Fruit fly (Drosophila melanogaster) whole organism, embryonic: ENCODE results near the gene CG12239.

ENCODE experiments used
- B-H2 ChIP-seq: fragments of 200-800 bp; sonication (Bioruptor generic); optimal IDR thresholded peaks from 2 replicates; lab custom pipeline; 2018; ENCODE audit warnings: missing biosample characterization, mild to moderate bottlenecking, missing genetic modification characterization
- CG10462 ChIP-seq: fragments of 200-800 bp; sonication (Bioruptor generic); optimal IDR thresholded peaks from 2 replicates; lab custom pipeline; 2016; ENCODE audit warnings: missing biosample characterization, missing genetic modification characterization
- CG10959 ChIP-seq: fragments of 200-800 bp; sonication (Bioruptor generic); IDR thresholded peaks from 2 replicates; pipeline ENCODE4 v1.3.6; 2022; ENCODE audit warnings: missing biosample characterization, missing genetic modification characterization
- CG13894 ChIP-seq: fragments of 200-800 bp; sonication (Bioruptor generic); optimal IDR thresholded peaks from 3 replicates; lab custom pipeline; 2018; ENCODE audit warnings: missing biosample characterization, mild to moderate bottlenecking, missing genetic modification characterization, moderate library complexity
- CG16863 ChIP-seq: fragments of 200-800 bp; sonication (Bioruptor generic); optimal IDR thresholded peaks from 3 replicates; lab custom pipeline; 2016; ENCODE audit warnings: missing biosample characterization, missing genetic modification characterization
- CG17186 ChIP-seq: fragments of 200-800 bp; sonication (Bioruptor generic); optimal IDR thresholded peaks from 3 replicates; lab custom pipeline; 2017; ENCODE audit warnings: missing biosample characterization, missing genetic modification reagents, missing genetic modification characterization
- CG17612 ChIP-seq: fragments of 200-800 bp; sonication (Bioruptor generic); IDR thresholded peaks from 2 replicates; pipeline ENCODE4 v1.3.6; 2022; ENCODE audit warnings: missing biosample characterization, missing genetic modification characterization
- CG17912 ChIP-seq: fragments of 200-800 bp; sonication (Bioruptor generic); optimal IDR thresholded peaks from 2 replicates; lab custom pipeline; 2018; ENCODE audit warnings: missing biosample characterization, mild to moderate bottlenecking, missing genetic modification characterization
- CG2202 ChIP-seq: fragments of 200-800 bp; sonication (Bioruptor generic); optimal IDR thresholded peaks from 2 replicates; lab custom pipeline; 2018; ENCODE audit warnings: missing biosample characterization, mild to moderate bottlenecking, missing genetic modification characterization
- CG32772 ChIP-seq: fragments of 200-800 bp; sonication (Bioruptor generic); IDR thresholded peaks from 2 replicates; pipeline ENCODE4 v1.3.6; 2022; ENCODE audit warnings: missing biosample characterization, missing genetic modification characterization
- CG4282 ChIP-seq: fragments of 200-800 bp; sonication (Bioruptor generic); optimal IDR thresholded peaks from 2 replicates; lab custom pipeline; 2016; ENCODE audit warnings: missing biosample characterization, missing genetic modification characterization
- CG4617 ChIP-seq: fragments of 200-800 bp; sonication (Bioruptor generic); optimal IDR thresholded peaks from 3 replicates; lab custom pipeline; 2016; ENCODE audit warnings: missing biosample characterization, missing genetic modification characterization, borderline replicate concordance
- CG4730 ChIP-seq: fragments of 200-800 bp; sonication (Bioruptor generic); IDR thresholded peaks from 2 replicates; pipeline ENCODE4 v1.3.6; 2022; ENCODE audit warnings: missing biosample characterization, missing genetic modification characterization
- CG9609 ChIP-seq: fragments of 200-800 bp; sonication (Bioruptor generic); optimal IDR thresholded peaks from 3 replicates; lab custom pipeline; 2016; ENCODE audit warnings: missing biosample characterization, missing genetic modification characterization
- Camta ChIP-seq: fragments of 200-800 bp; sonication (Bioruptor generic); optimal IDR thresholded peaks from 2 replicates; lab custom pipeline; 2016; ENCODE audit warnings: missing biosample characterization, missing genetic modification characterization
- D ChIP-seq, 2 experiments: fragments of 200-800 bp in 1 of 2; fragments of >200 bp in 1 of 2; sonication (Bioruptor generic) in 1 of 2; optimal IDR thresholded peaks; 2 replicates in 1 of 2; 3 replicates in 1 of 2; lab custom pipeline; 2017; ENCODE audit warnings: mild to moderate bottlenecking in 1 of 2, missing biosample characterization in 1 of 2, missing genetic modification characterization in 1 of 2, missing genetic modification reagents in 1 of 2
- Dad ChIP-seq: fragments of 200-800 bp; sonication (Bioruptor generic); optimal IDR thresholded peaks from 3 replicates; lab custom pipeline; 2016; ENCODE audit warnings: missing biosample characterization, missing genetic modification characterization
- Dip2 ChIP-seq: fragments of 200-800 bp; sonication (Bioruptor generic); IDR thresholded peaks from 2 replicates; pipeline ENCODE4 v1.3.6; 2022; ENCODE audit warnings: missing biosample characterization, missing genetic modification characterization
- Dll ChIP-seq: fragments of 200-800 bp; sonication (Bioruptor generic); IDR thresholded peaks from 4 replicates; pipeline ENCODE4 v1.3.6; 2022; ENCODE audit warnings: missing biosample characterization, missing genetic modification characterization; ENCODE audit not compliant: partially characterized antibody
- Doc3 ChIP-seq: fragments of 200-800 bp; sonication (Bioruptor generic); IDR thresholded peaks from 3 replicates; pipeline ENCODE4 v1.3.6; 2022; ENCODE audit warnings: missing biosample characterization, missing genetic modification characterization; ENCODE audit not compliant: partially characterized antibody
- HHEX ChIP-seq: fragments of 200-800 bp; sonication (Bioruptor generic); optimal IDR thresholded peaks from 3 replicates; lab custom pipeline; 2017; ENCODE audit warnings: missing biosample characterization, mild to moderate bottlenecking, missing genetic modification characterization, missing genetic modification reagents
- Hsf ChIP-seq: fragments of 200-800 bp; sonication (Bioruptor generic); optimal IDR thresholded peaks from 3 replicates; lab custom pipeline; 2016; ENCODE audit warnings: missing biosample characterization, missing genetic modification characterization
- NC2α ChIP-seq: fragments of 200-800 bp; sonication (Bioruptor generic); optimal IDR thresholded peaks from 2 replicates; lab custom pipeline; 2016; ENCODE audit warnings: missing biosample characterization, missing genetic modification characterization
- NK7.1 ChIP-seq: fragments of 200-800 bp; sonication (Bioruptor generic); optimal IDR thresholded peaks from 3 replicates; lab custom pipeline; 2016; ENCODE audit warnings: missing biosample characterization, missing genetic modification characterization
- Nf-YC ChIP-seq: fragments of 200-800 bp; optimal IDR thresholded peaks from 3 replicates; lab custom pipeline; 2019; ENCODE audit warnings: missing biosample characterization, mild to moderate bottlenecking, missing genetic modification characterization, moderate library complexity
- Ravus ChIP-seq: fragments of 200-800 bp; sonication (Bioruptor generic); IDR thresholded peaks from 2 replicates; pipeline ENCODE4 v1.3.6; 2022; ENCODE audit warnings: missing biosample characterization, missing genetic modification characterization
- Stat92E ChIP-seq, 3 experiments: fragments of >200 bp in 2 of 3; fragments of 200-800 bp in 1 of 3; sonication (Bioruptor generic) in 1 of 3; optimal IDR thresholded peaks; 2 replicates each; lab custom pipeline; 2017 to 2019; ENCODE audit warnings: missing biosample characterization in 3 of 3, missing genetic modification characterization in 3 of 3, mild to moderate bottlenecking in 1 of 3, moderate library complexity in 1 of 3
- TFAM ChIP-seq: fragments of 200-800 bp; sonication (Bioruptor generic); optimal IDR thresholded peaks from 2 replicates; lab custom pipeline; 2017; ENCODE audit warnings: missing biosample characterization, missing genetic modification characterization, inconsistent platforms
- al ChIP-seq: fragments of 200-800 bp; sonication (Bioruptor generic); IDR thresholded peaks from 2 replicates; pipeline ENCODE4 v1.3.6; 2022; ENCODE audit warnings: missing biosample characterization, missing genetic modification characterization
- fd64A ChIP-seq: fragments of 200-800 bp; sonication (Bioruptor generic); optimal IDR thresholded peaks from 3 replicates; lab custom pipeline; 2018; ENCODE audit warnings: missing biosample characterization, mild to moderate bottlenecking, missing genetic modification characterization
- gfzf ChIP-seq: fragments of 200-800 bp; sonication (Bioruptor generic); optimal IDR thresholded peaks from 2 replicates; lab custom pipeline; 2016; ENCODE audit warnings: missing biosample characterization, mild to moderate bottlenecking, missing genetic modification characterization, moderate library complexity
- gsb ChIP-seq: fragments of 200-800 bp; sonication (Bioruptor generic); IDR thresholded peaks from 2 replicates; pipeline ENCODE4 v1.3.6; 2022; ENCODE audit warnings: missing biosample characterization, missing genetic modification characterization
- inv ChIP-seq: fragments of 200-800 bp; sonication (Bioruptor generic); IDR thresholded peaks from 2 replicates; pipeline ENCODE4 v1.3.6; 2022; ENCODE audit warnings: missing biosample characterization, missing genetic modification characterization; ENCODE audit not compliant: partially characterized antibody
- jing ChIP-seq: fragments of 200-800 bp; sonication (Bioruptor generic); optimal IDR thresholded peaks from 2 replicates; lab custom pipeline; 2018; ENCODE audit warnings: missing biosample characterization, mild to moderate bottlenecking, missing genetic modification characterization
- lov ChIP-seq, 2 experiments: fragments of 200-800 bp in 1 of 2; fragments of >200 bp in 1 of 2; sonication (Bioruptor generic) in 1 of 2; IDR thresholded peaks in 1 of 2; optimal IDR thresholded peaks in 1 of 2; 2 replicates in 1 of 2; 3 replicates in 1 of 2; pipeline versions ENCODE4 v1.3.6 to Lab custom; 2017 to 2022; ENCODE audit warnings: missing biosample characterization in 1 of 2, missing genetic modification characterization in 1 of 2
- maf-S ChIP-seq: fragments of 200-800 bp; sonication (Bioruptor generic); optimal IDR thresholded peaks from 2 replicates; lab custom pipeline; 2016; ENCODE audit warnings: missing biosample characterization, missing genetic modification characterization
- pb ChIP-seq: fragments of 200-800 bp; sonication (Bioruptor generic); optimal IDR thresholded peaks from 3 replicates; lab custom pipeline; 2016; ENCODE audit warnings: missing biosample characterization, missing genetic modification characterization
- pros ChIP-seq: fragments of 200-800 bp; sonication (Bioruptor generic); optimal IDR thresholded peaks from 3 replicates; lab custom pipeline; 2019; ENCODE audit warnings: missing biosample characterization, mild to moderate bottlenecking, missing genetic modification characterization, moderate library complexity
- sd ChIP-seq: fragments of 200-800 bp; sonication (Bioruptor generic); optimal IDR thresholded peaks from 3 replicates; lab custom pipeline; 2018; ENCODE audit warnings: missing biosample characterization, mild to moderate bottlenecking, missing genetic modification characterization, moderate library complexity
- tgo ChIP-seq: fragments of 200-800 bp; sonication (Bioruptor generic); IDR thresholded peaks from 3 replicates; pipeline ENCODE4 v1.3.6; 2022; ENCODE audit warnings: missing biosample characterization, missing genetic modification characterization
- tna ChIP-seq: fragments of 200-800 bp; sonication (Bioruptor generic); IDR thresholded peaks from 2 replicates; pipeline ENCODE4 v1.3.6; 2022; ENCODE audit warnings: missing biosample characterization, missing genetic modification characterization; ENCODE audit not compliant: partially characterized antibody
- tx ChIP-seq: fragments of 200-800 bp; sonication (Bioruptor generic); optimal IDR thresholded peaks from 2 replicates; lab custom pipeline; 2016; ENCODE audit warnings: missing biosample characterization, missing genetic modification characterization
- unpg ChIP-seq: fragments of 200-800 bp; sonication (Bioruptor generic); optimal IDR thresholded peaks from 3 replicates; lab custom pipeline; 2018; ENCODE audit warnings: missing biosample characterization, mild to moderate bottlenecking, missing genetic modification characterization, moderate library complexity
- vfl ChIP-seq: fragments of 200-800 bp; sonication (Bioruptor generic); optimal IDR thresholded peaks from 2 replicates; lab custom pipeline; 2016; ENCODE audit warnings: missing biosample characterization, missing genetic modification characterization
- z ChIP-seq: fragments of 200-800 bp; sonication (Bioruptor generic); IDR thresholded peaks from 3 replicates; pipeline ENCODE4 v1.3.6; 2022; ENCODE audit warnings: missing biosample characterization, missing genetic modification characterization
- zen ChIP-seq: fragments of 200-800 bp; sonication (Bioruptor generic); optimal IDR thresholded peaks from 3 replicates; lab custom pipeline; 2018; ENCODE audit warnings: missing biosample characterization, mild to moderate bottlenecking, missing genetic modification characterization, moderate library complexity

Gene CG12239

dm6 chrX:5754837-5755828 lies 36.8 kb upstream of the CG12239 start, which contains the start of the genes lin-52 and CG15771 (continued):
- TF ChIP-seq HHEX (GFP tag; lab: Kevin White, UChicago): peak; percentile 97
- TF ChIP-seq CG17912 (GFP tag; lab: Kevin White, UChicago): peak; percentile 73
- TF ChIP-seq pb: no peak
- peak; percentile 35 for TF ChIP-seq tx (GFP tag; lab: Kevin White, UChicago)
- peak; percentile 62 for TF ChIP-seq CG17186
- TF ChIP-seq Camta (GFP tag; lab: Kevin White, UChicago): peak; percentile 75
- TF ChIP-seq maf-S (GFP tag; lab: Kevin White, UChicago): peak; percentile 41
- TF ChIP-seq tgo: peak; percentile 96
- TF ChIP-seq Dip2 (GFP tag; lab: Robert Waterston, UW): peak; percentile 72; the same call in 1 of the 2 replicates
- TF ChIP-seq B-H2 (GFP tag; lab: Kevin White, UChicago): peak; percentile 93
- peak; percentile 49 for TF ChIP-seq TFAM
- peak; percentile 95 for TF ChIP-seq CG13894 (tag; lab: Kevin White, UChicago)
- TF ChIP-seq unpg (GFP tag; lab: Kevin White, UChicago): peak; percentile 94
- TF ChIP-seq D (optimal IDR thresholded peaks at IDR 0.05; lab: Kevin White, UChicago): no peak
- TF ChIP-seq D (GFP tag; optimal IDR thresholded peaks at IDR 0.05; lab: Kevin White, UChicago): peak; percentile 94
- no peak for TF ChIP-seq NC2α
- TF ChIP-seq Nf-YC (tag; lab: Kevin White, UChicago): peak; percentile 92
- TF ChIP-seq CG10959: peak; percentile 88
- TF ChIP-seq Stat92E (GFP tag; optimal IDR thresholded peaks at IDR 0.05; lab: Kevin White, UChicago): peak in 1 of 3 experiments; percentile 82
- TF ChIP-seq lov (optimal IDR thresholded peaks at IDR 0.05; lab: Kevin White, UChicago): no peak
- peak; percentile 86 for TF ChIP-seq lov (GFP tag; IDR thresholded peaks at IDR 0.05; lab: Robert Waterston, UW)
- peak; percentile 79 for TF ChIP-seq CG16863 (GFP tag; lab: Kevin White, UChicago)
- peak; percentile 57; the same call in 2 of the 4 replicates for TF ChIP-seq Dll
- peak; percentile 65; the same call in 2 of the 3 replicates for TF ChIP-seq Doc3 (GFP tag; lab: Robert Waterston, UW)
- no peak for TF ChIP-seq tna
- peak; percentile 92 for TF ChIP-seq gsb
- TF ChIP-seq CG32772 (GFP tag; lab: Robert Waterston, UW): peak; percentile 94
- TF ChIP-seq vfl: peak; percentile 83
- TF ChIP-seq sd (tag; lab: Kevin White, UChicago): peak; percentile 74
- peak; percentile 84 for TF ChIP-seq zen (tag; lab: Kevin White, UChicago)
- TF ChIP-seq Ravus (GFP tag; lab: Robert Waterston, UW): peak; percentile 62
- peak; percentile 86 for TF ChIP-seq Hsf (GFP tag; lab: Kevin White, UChicago)
- peak; percentile 89 for TF ChIP-seq pros (GFP tag; lab: Kevin White, UChicago)
- TF ChIP-seq CG9609: peak; percentile 2
- peak; percentile 17 for TF ChIP-seq CG4617
- TF ChIP-seq NK7.1: no peak
- peak; percentile 87 for TF ChIP-seq jing
- peak; percentile 90 for TF ChIP-seq CG10462 (GFP tag; lab: Kevin White, UChicago)
- peak; percentile 40; the same call in 1 of the 2 replicates for TF ChIP-seq inv (GFP tag; lab: Robert Waterston, UW)
- TF ChIP-seq CG17612 (GFP tag; lab: Robert Waterston, UW): peak; percentile 76
- peak; percentile 94 for TF ChIP-seq al (GFP tag; lab: Robert Waterston, UW)
- peak; percentile 90 for TF ChIP-seq CG2202 (tag; lab: Kevin White, UChicago)
- TF ChIP-seq z (GFP tag; lab: Robert Waterston, UW): peak; percentile 76
- peak; percentile 53 for TF ChIP-seq gfzf (GFP tag; lab: Kevin White, UChicago)
- TF ChIP-seq Dad (GFP tag; lab: Kevin White, UChicago): peak; percentile 46
- TF ChIP-seq CG4730 (GFP tag; lab: Robert Waterston, UW): peak; percentile 91
- peak; percentile 87 for TF ChIP-seq fd64A (GFP tag; lab: Kevin White, UChicago)
- TF ChIP-seq CG4282 (GFP tag; lab: Kevin White, UChicago): peak; percentile 1
